Fruit fly (Drosophila melanogaster) whole organism, embryonic: ENCODE measurements around the gene mus101.

Experiments
- Ada2b ChIP-seq: fragments of 200-800 bp; sonication (Bioruptor generic); IDR thresholded peaks from 2 replicates; pipeline ENCODE4 v1.3.6; 2022; ENCODE audit warnings: missing biosample characterization, missing genetic modification characterization
- Adf1 ChIP-seq: fragments of 200-800 bp; sonication (Bioruptor generic); IDR thresholded peaks from 2 replicates; pipeline ENCODE4 v1.3.6; 2022; ENCODE audit warnings: missing biosample characterization, missing genetic modification characterization
- Atf-2 ChIP-seq: fragments of 200-800 bp; sonication (Bioruptor generic); optimal IDR thresholded peaks from 2 replicates; lab custom pipeline; 2016; ENCODE audit warnings: missing biosample characterization, missing genetic modification characterization
- CG11085 ChIP-seq: fragments of 200-800 bp; sonication (Bioruptor generic); IDR thresholded peaks from 2 replicates; pipeline ENCODE4 v1.3.6; 2022; ENCODE audit warnings: missing biosample characterization, missing genetic modification characterization
- CG12659 ChIP-seq: fragments of 200-800 bp; sonication (Bioruptor generic); optimal IDR thresholded peaks from 3 replicates; lab custom pipeline; 2017; ENCODE audit warnings: mild to moderate bottlenecking, missing biosample characterization, missing genetic modification reagents, missing genetic modification characterization
- CG15696 ChIP-seq: fragments of 200-800 bp; sonication (Bioruptor generic); optimal IDR thresholded peaks from 2 replicates; lab custom pipeline; 2019; ENCODE audit warnings: missing biosample characterization, mild to moderate bottlenecking, missing genetic modification characterization, moderate library complexity
- CG17361 ChIP-seq: fragments of 200-800 bp; sonication (Bioruptor generic); IDR thresholded peaks from 3 replicates; pipeline ENCODE4 v1.3.6; 2022; ENCODE audit warnings: missing biosample characterization, missing genetic modification characterization
- CG17385 ChIP-seq: fragments of 200-800 bp; sonication (Bioruptor generic); optimal IDR thresholded peaks from 3 replicates; lab custom pipeline; 2018; ENCODE audit warnings: missing biosample characterization, mild to moderate bottlenecking, missing genetic modification characterization
- CG18764 ChIP-seq: fragments of 200-800 bp; sonication (Bioruptor generic); optimal IDR thresholded peaks from 3 replicates; lab custom pipeline; 2016; ENCODE audit warnings: missing biosample characterization, missing genetic modification characterization
- CG2116 ChIP-seq: fragments of 200-800 bp; sonication (Bioruptor generic); optimal IDR thresholded peaks from 3 replicates; lab custom pipeline; 2018; ENCODE audit warnings: missing biosample characterization, mild to moderate bottlenecking, missing genetic modification characterization
- CG2712 ChIP-seq: fragments of 200-800 bp; optimal IDR thresholded peaks from 3 replicates; lab custom pipeline; 2019; ENCODE audit warnings: missing biosample characterization, mild to moderate bottlenecking, missing genetic modification characterization, moderate library complexity
- CG3065 ChIP-seq: fragments of 200-800 bp; sonication (Bioruptor generic); optimal IDR thresholded peaks from 2 replicates; lab custom pipeline; 2016; ENCODE audit warnings: missing biosample characterization, missing genetic modification characterization
- CG32767 ChIP-seq: fragments of 200-800 bp; sonication (Bioruptor generic); IDR thresholded peaks from 2 replicates; pipeline ENCODE4 v1.3.6; 2022; ENCODE audit warnings: missing biosample characterization, missing genetic modification characterization
- CG34422 ChIP-seq: fragments of 200-800 bp; sonication (Bioruptor generic); IDR thresholded peaks from 3 replicates; pipeline ENCODE4 v1.3.6; 2022; ENCODE audit warnings: missing biosample characterization, missing genetic modification characterization
- CG4617 ChIP-seq: fragments of 200-800 bp; sonication (Bioruptor generic); optimal IDR thresholded peaks from 3 replicates; lab custom pipeline; 2016; ENCODE audit warnings: missing biosample characterization, missing genetic modification characterization, borderline replicate concordance
- D19A ChIP-seq: fragments of 200-800 bp; optimal IDR thresholded peaks from 3 replicates; lab custom pipeline; 2019; ENCODE audit warnings: missing biosample characterization, mild to moderate bottlenecking, missing genetic modification characterization, moderate library complexity
- Dfd ChIP-seq, 2 experiments: fragments of >200 bp; optimal IDR thresholded peaks; 2 replicates each; lab custom pipeline; 2017; ENCODE audit warnings: missing biosample characterization in 2 of 2, missing genetic modification characterization in 2 of 2
- Eip74EF ChIP-seq, 2 experiments: fragments of 200-800 bp in 1 of 2; fragments of >200 bp in 1 of 2; sonication (Bioruptor generic) in 1 of 2; optimal IDR thresholded peaks; 2 replicates each; lab custom pipeline; 2017 to 2019; ENCODE audit warnings: missing biosample characterization in 2 of 2, missing genetic modification characterization in 2 of 2, mild to moderate bottlenecking in 1 of 2, moderate library complexity in 1 of 2
- HLH4C ChIP-seq: fragments of 200-800 bp; sonication (Bioruptor generic); IDR thresholded peaks from 3 replicates; pipeline ENCODE4 v1.3.6; 2022; ENCODE audit warnings: missing biosample characterization, missing genetic modification characterization; ENCODE audit not compliant: partially characterized antibody
- HLH54F ChIP-seq: fragments of 200-800 bp; sonication (Bioruptor generic); optimal IDR thresholded peaks from 3 replicates; lab custom pipeline; 2016; ENCODE audit warnings: missing biosample characterization, missing genetic modification characterization
- Hand ChIP-seq: fragments of 200-800 bp; sonication (Bioruptor generic); optimal IDR thresholded peaks from 2 replicates; lab custom pipeline; 2017; ENCODE audit warnings: mild to moderate bottlenecking, missing biosample characterization, missing genetic modification reagents, missing genetic modification characterization
- Hmx ChIP-seq: fragments of 200-800 bp; sonication (Bioruptor generic); optimal IDR thresholded peaks from 2 replicates; lab custom pipeline; 2016; ENCODE audit warnings: missing biosample characterization, missing genetic modification characterization
- Jarid2 ChIP-seq: fragments of 200-800 bp; sonication (Bioruptor generic); optimal IDR thresholded peaks from 3 replicates; lab custom pipeline; 2017; ENCODE audit warnings: mild to moderate bottlenecking, missing biosample characterization, missing genetic modification reagents, missing genetic modification characterization
- NFAT ChIP-seq: fragments of 200-800 bp; sonication (Bioruptor generic); IDR thresholded peaks from 2 replicates; pipeline ENCODE4 v1.3.6; 2022; ENCODE audit warnings: missing biosample characterization, missing genetic modification characterization
- Nf-YB ChIP-seq: fragments of 200-800 bp; sonication (Bioruptor generic); optimal IDR thresholded peaks from 3 replicates; lab custom pipeline; 2019; ENCODE audit warnings: missing biosample characterization, mild to moderate bottlenecking, missing genetic modification characterization, moderate library complexity
- Nf-YC ChIP-seq: fragments of 200-800 bp; optimal IDR thresholded peaks from 3 replicates; lab custom pipeline; 2019; ENCODE audit warnings: missing biosample characterization, mild to moderate bottlenecking, missing genetic modification characterization, moderate library complexity
- NfI ChIP-seq: fragments of 200-800 bp; sonication (Bioruptor generic); optimal IDR thresholded peaks from 3 replicates; lab custom pipeline; 2018; ENCODE audit warnings: missing biosample characterization, mild to moderate bottlenecking, missing genetic modification characterization, moderate library complexity
- Sin3A ChIP-seq: fragments of >200 bp; optimal IDR thresholded peaks from 2 replicates; lab custom pipeline; 2018
- YL-1 ChIP-seq: fragments of 200-800 bp; sonication (Bioruptor generic); optimal IDR thresholded peaks from 3 replicates; lab custom pipeline; 2017; ENCODE audit warnings: missing biosample characterization, mild to moderate bottlenecking, missing genetic modification characterization
- ase ChIP-seq: fragments of 200-800 bp; sonication (Bioruptor generic); IDR thresholded peaks from 3 replicates; pipeline ENCODE4 v1.3.6; 2022; ENCODE audit warnings: missing biosample characterization, missing genetic modification characterization
- bab2 ChIP-seq: fragments of 200-800 bp; sonication (Bioruptor generic); optimal IDR thresholded peaks from 2 replicates; lab custom pipeline; 2016; ENCODE audit warnings: missing biosample characterization, missing genetic modification characterization
- br ChIP-seq: fragments of >200 bp; optimal IDR thresholded peaks from 2 replicates; lab custom pipeline; 2017
- caup ChIP-seq: fragments of 200-800 bp; sonication (Bioruptor generic); optimal IDR thresholded peaks from 3 replicates; lab custom pipeline; 2017; ENCODE audit warnings: missing biosample characterization, mild to moderate bottlenecking, missing genetic modification characterization, moderate library complexity; ENCODE audit not compliant: severe bottlenecking
- cg ChIP-seq: fragments of 200-800 bp; sonication (Bioruptor generic); optimal IDR thresholded peaks from 3 replicates; lab custom pipeline; 2019; ENCODE audit warnings: missing biosample characterization, mild to moderate bottlenecking, missing genetic modification characterization, moderate library complexity
- crc ChIP-seq: fragments of 200-800 bp; sonication (Bioruptor generic); optimal IDR thresholded peaks from 2 replicates; lab custom pipeline; 2016; ENCODE audit warnings: missing biosample characterization, missing genetic modification characterization
- dmrt11E ChIP-seq: fragments of 200-800 bp; sonication (Bioruptor generic); optimal IDR thresholded peaks from 3 replicates; lab custom pipeline; 2018; ENCODE audit warnings: missing biosample characterization, mild to moderate bottlenecking, missing genetic modification characterization, moderate library complexity
- dysf ChIP-seq: fragments of 200-800 bp; sonication (Bioruptor generic); IDR thresholded peaks from 3 replicates; pipeline ENCODE4 v1.3.6; 2022; ENCODE audit warnings: missing biosample characterization, missing genetic modification characterization
- eve ChIP-seq, 2 experiments: fragments of >200 bp; optimal IDR thresholded peaks; 2 replicates each; lab custom pipeline; 2017; ENCODE audit warnings: missing biosample characterization in 2 of 2, missing genetic modification characterization in 2 of 2
- fd96Cb ChIP-seq: fragments of 200-800 bp; sonication (Bioruptor generic); optimal IDR thresholded peaks from 2 replicates; lab custom pipeline; 2018; ENCODE audit warnings: missing biosample characterization, mild to moderate bottlenecking, missing genetic modification characterization, moderate library complexity
- grn ChIP-seq: fragments of 200-800 bp; sonication (Bioruptor generic); optimal IDR thresholded peaks from 3 replicates; lab custom pipeline; 2017; ENCODE audit warnings: missing biosample characterization, missing genetic modification characterization
- hkb ChIP-seq, 2 experiments: fragments of 200-800 bp in 1 of 2; fragments of >200 bp in 1 of 2; sonication (Bioruptor generic) in 1 of 2; IDR thresholded peaks in 1 of 2; optimal IDR thresholded peaks in 1 of 2; 2 replicates each; pipeline versions ENCODE4 v1.3.6 to Lab custom; 2017 to 2022; ENCODE audit warnings: missing biosample characterization in 1 of 2, missing genetic modification characterization in 1 of 2
- nerfin-1 ChIP-seq: fragments of 200-800 bp; sonication (Bioruptor generic); optimal IDR thresholded peaks from 3 replicates; lab custom pipeline; 2019; ENCODE audit warnings: missing biosample characterization, mild to moderate bottlenecking, missing genetic modification characterization, moderate library complexity
- nerfin-2 ChIP-seq: fragments of 200-800 bp; sonication (Bioruptor generic); IDR thresholded peaks from 2 replicates; pipeline ENCODE4 v1.3.6; 2022; ENCODE audit warnings: missing biosample characterization, missing genetic modification characterization; ENCODE audit not compliant: partially characterized antibody
- nmo ChIP-seq: fragments of 200-800 bp; sonication (Bioruptor generic); optimal IDR thresholded peaks from 2 replicates; lab custom pipeline; 2018; ENCODE audit warnings: missing biosample characterization, mild to moderate bottlenecking, missing genetic modification characterization, moderate library complexity
- oc ChIP-seq: fragments of 200-800 bp; sonication (Bioruptor generic); optimal IDR thresholded peaks from 2 replicates; lab custom pipeline; 2018; ENCODE audit warnings: missing biosample characterization, mild to moderate bottlenecking, missing genetic modification characterization, moderate library complexity
- phol ChIP-seq: fragments of 200-800 bp; sonication (Bioruptor generic); optimal IDR thresholded peaks from 3 replicates; lab custom pipeline; 2018; ENCODE audit warnings: missing biosample characterization, mild to moderate bottlenecking, missing genetic modification characterization, moderate library complexity
- sisA ChIP-seq: fragments of 200-800 bp; sonication (Bioruptor generic); IDR thresholded peaks from 2 replicates; pipeline ENCODE4 v1.3.6; 2022; ENCODE audit warnings: missing biosample characterization, missing genetic modification characterization
- unpg ChIP-seq: fragments of 200-800 bp; sonication (Bioruptor generic); optimal IDR thresholded peaks from 3 replicates; lab custom pipeline; 2018; ENCODE audit warnings: missing biosample characterization, mild to moderate bottlenecking, missing genetic modification characterization, moderate library complexity
- vvl ChIP-seq: fragments of 200-800 bp; sonication (Bioruptor generic); IDR thresholded peaks from 2 replicates; pipeline ENCODE4 v1.3.6; 2022; ENCODE audit warnings: missing biosample characterization, missing genetic modification characterization

mus101 gene

DNA sequence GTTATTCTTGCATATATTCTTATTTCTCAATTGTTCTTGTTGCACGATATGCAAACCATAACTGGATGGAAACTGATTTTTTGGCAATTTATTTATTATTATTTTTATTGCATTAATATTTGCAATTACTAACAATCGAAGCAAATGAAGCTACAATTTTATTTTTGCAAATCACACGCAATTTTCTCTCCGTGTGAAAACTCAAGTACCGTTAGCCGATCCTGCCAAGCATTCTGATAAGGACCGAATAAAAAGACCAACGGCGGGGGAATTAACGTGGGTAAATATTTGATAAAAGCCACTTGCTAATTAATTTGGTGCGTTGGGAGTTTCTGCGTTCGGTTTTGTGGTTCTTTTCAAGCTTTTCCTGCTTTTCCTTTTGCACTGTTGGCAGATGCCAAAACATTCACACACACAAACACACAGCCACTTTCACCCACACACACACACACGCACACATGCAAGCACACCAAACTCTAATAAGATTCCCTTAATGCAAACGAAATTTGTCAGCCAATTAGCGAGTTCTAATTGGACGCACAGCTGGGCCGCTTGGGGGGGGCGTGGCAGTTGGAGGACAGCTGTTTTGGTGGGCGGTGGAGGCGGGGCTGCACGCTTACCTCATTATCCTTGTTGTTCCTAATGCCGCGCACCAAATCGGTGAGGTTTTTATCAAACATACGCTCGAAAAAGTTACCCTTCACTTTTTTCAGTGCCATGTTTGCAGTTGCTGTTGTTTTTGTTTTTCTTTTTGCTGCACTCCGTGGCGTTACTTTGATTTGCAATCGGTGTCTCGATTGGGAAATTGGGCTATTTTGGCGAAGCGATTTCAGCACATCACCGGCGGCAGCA lies 13.5 kb downstream of the mus101 start (continued):
- TF ChIP-seq CG34422 (peak; percentile 46; the same call in 1 of the 3 replicates), Dfd (GFP tag; optimal IDR thresholded peaks at IDR 0.05; lab: Kevin White, UChicago) (no peak), CG2116 (GFP tag; lab: Kevin White, UChicago) (no peak), CG15696 (tag; lab: Kevin White, UChicago) (no peak), sisA (GFP tag; lab: Robert Waterston, UW) (no peak), NfI (GFP tag; lab: Kevin White, UChicago) (no peak), phol (no peak), CG18764 (GFP tag; lab: Kevin White, UChicago) (no peak), Atf-2 (GFP tag; lab: Kevin White, UChicago) (no peak), CG4617 (peak; percentile 79), Ada2b (GFP tag; lab: Robert Waterston, UW) (no peak), fd96Cb (no peak), Jarid2 (GFP tag; lab: Kevin White, UChicago) (no peak), nmo (GFP tag; lab: Kevin White, UChicago) (peak; percentile 1), grn (GFP tag; lab: Kevin White, UChicago) (no peak), vvl (GFP tag; lab: Robert Waterston, UW) (no peak), Hmx (GFP tag; lab: Kevin White, UChicago) (no peak), bab2 (GFP tag; lab: Kevin White, UChicago) (no peak), D19A (tag; lab: Kevin White, UChicago) (no peak), ase (GFP tag; lab: Robert Waterston, UW) (no peak), unpg (GFP tag; lab: Kevin White, UChicago) (no peak), crc (GFP tag; lab: Kevin White, UChicago) (no peak), Nf-YB (GFP tag; lab: Kevin White, UChicago) (peak; percentile 11), Adf1 (no peak), Hand (no peak), hkb (optimal IDR thresholded peaks at IDR 0.05; lab: Kevin White, UChicago) (no peak), hkb (GFP tag; IDR thresholded peaks at IDR 0.05; lab: Robert Waterston, UW) (0 out of 2 replicates have a peak, but pooled peaks have one; percentile 7), oc (no peak), CG32767 (no peak), dmrt11E (tag; lab: Kevin White, UChicago) (no peak), CG2712 (tag; lab: Kevin White, UChicago) (no peak), HLH54F (no peak), eve (GFP tag; optimal IDR thresholded peaks at IDR 0.05; lab: Kevin White, UChicago) (no peak), CG17385 (GFP tag; lab: Kevin White, UChicago) (no peak), CG11085 (GFP tag; lab: Robert Waterston, UW) (no peak), Nf-YC (tag; lab: Kevin White, UChicago) (peak; percentile 4), nerfin-1 (tag; lab: Kevin White, UChicago) (peak; percentile 37), nerfin-2 (GFP tag; lab: Robert Waterston, UW) (no peak), Sin3A (lab: Kevin White, UChicago) (no peak), NFAT (GFP tag; lab: Robert Waterston, UW) (no peak), CG12659 (GFP tag; lab: Kevin White, UChicago) (no peak), caup (GFP tag; lab: Kevin White, UChicago) (peak; percentile 10), cg (GFP tag; lab: Kevin White, UChicago) (peak; percentile 77), br (no peak), CG17361 (GFP tag; lab: Robert Waterston, UW) (no peak), HLH4C (no peak), Eip74EF (GFP tag; optimal IDR thresholded peaks at IDR 0.05; lab: Kevin White, UChicago) (peak in 1 of 2 experiments; percentile 29), YL-1 (GFP tag; lab: Kevin White, UChicago) (peak; percentile 25), dysf (no peak), CG3065 (GFP tag; lab: Kevin White, UChicago) (peak; percentile 97)
